Worm (Caenorhabditis elegans) whole organism, L4/young adult: ENCODE data around the gene K02E11.6.
"Not testable (repeated sequence)": the region's sequence is repeated elsewhere in the genome, so short reads cannot be mapped to it uniquely, and the experiment has no call there.

Experiments
- W03F9.2 ChIP-seq: fragments of 150-350 bp; optimal IDR thresholded peaks from 2 replicates; lab custom pipeline; 2014; ENCODE audit warnings: missing biosample characterization, missing genetic modification characterization
- dao-5 ChIP-seq: sonication (generic microtip); optimal IDR thresholded peaks from 2 replicates; lab custom pipeline; 2016; ENCODE audit warnings: missing genotype, missing genetic modification characterization, moderate library complexity, missing compliant biosample characterization
- him-1 ChIP-seq: sonication (generic microtip); optimal IDR thresholded peaks from 2 replicates; lab custom pipeline; 2016; ENCODE audit warnings: missing genotype, missing genetic modification reagents, missing genetic modification characterization, missing compliant biosample characterization

The K02E11.6 gene

ce11 chrV:14248025-14248424, 577 bp upstream of the K02E11.6 start, which contains the start of gene K02E11.4:
TSS of gene K02E11.4 (minus strand) at chrV:14248125.
- TF ChIP-seq him-1 (tag; lab: Kevin White, UChicago) (no peak), dao-5 (tag; lab: Kevin White, UChicago) (no peak), W03F9.2 (tag; lab: Kevin White, UChicago) (no peak)

ce11 chrV:14252025-14252424, 3.4 kb downstream of the K02E11.6 start, which contains the start of gene K02E11.5:
TSS of gene K02E11.5 (plus strand) at chrV:14252325.
- TF ChIP-seq him-1 (tag; lab: Kevin White, UChicago) (no peak), dao-5 (tag; lab: Kevin White, UChicago) (no peak), W03F9.2 (tag; lab: Kevin White, UChicago) (no peak)

ce11 chrV:14254221-14254620, 5.6 kb downstream of the K02E11.6 start, which contains the start of gene K02E11.7:
TSS of gene K02E11.7 (minus strand) at chrV:14254321.
- TF ChIP-seq W03F9.2 (tag; lab: Kevin White, UChicago) (no peak), him-1 (tag; lab: Kevin White, UChicago) (no peak), dao-5 (tag; lab: Kevin White, UChicago) (no peak)

ce11 chrV:14256813-14257212, 8.2 kb downstream of the K02E11.6 start, which contains the start of gene sre-8:
TSS of gene sre-8 (plus strand) at chrV:14257113.
- TF ChIP-seq dao-5 (tag; lab: Kevin White, UChicago) (no peak), W03F9.2 (tag; lab: Kevin White, UChicago) (no peak), him-1 (tag; lab: Kevin White, UChicago) (no peak)

- TF ChIP-seq W03F9.2 (tag; lab: Kevin White, UChicago) (no peak), him-1 (tag; lab: Kevin White, UChicago) (no peak), dao-5 (tag; lab: Kevin White, UChicago) (no peak)
Observed at ce11 chrV:14260831-14261230, 12.2 kb downstream of the K02E11.6 start, which contains the start of gene F40G12.2. TSS of gene F40G12.2 (minus strand) at chrV:14260931.

- TF ChIP-seq W03F9.2 (tag; lab: Kevin White, UChicago) = no peak
- TF ChIP-seq dao-5 (tag; lab: Kevin White, UChicago) = no peak
- TF ChIP-seq him-1 (tag; lab: Kevin White, UChicago) = no peak
Observed at ce11 chrV:14267326-14267942, 18.8 kb downstream of the K02E11.6 start.

- no peak for TF ChIP-seq W03F9.2 (tag; lab: Kevin White, UChicago)
- no peak for TF ChIP-seq him-1 (tag; lab: Kevin White, UChicago)
- TF ChIP-seq dao-5 (tag; lab: Kevin White, UChicago) = no peak
Observed at ce11 chrV:14268616-14269015, 20.0 kb downstream of the K02E11.6 start, which contains the start of gene F40G12.4. TSS of gene F40G12.4 (minus strand) at chrV:14268716.

ce11 chrV:14270729-14271128, 22.1 kb downstream of the K02E11.6 start, which contains the start of gene F40G12.5:
TSS of gene F40G12.5 (minus strand) at chrV:14270829.
- TF ChIP-seq dao-5 (tag; lab: Kevin White, UChicago) = no peak
- no peak for TF ChIP-seq him-1 (tag; lab: Kevin White, UChicago)
- no peak for TF ChIP-seq W03F9.2 (tag; lab: Kevin White, UChicago)

- TF ChIP-seq dao-5 (tag; lab: Kevin White, UChicago) = no peak
- no peak for TF ChIP-seq W03F9.2 (tag; lab: Kevin White, UChicago)
- TF ChIP-seq him-1 (tag; lab: Kevin White, UChicago) = no peak
Observed at ce11 chrV:14273019-14273418, 24.4 kb downstream of the K02E11.6 start, which contains the start of gene F40G12.6. TSS of gene F40G12.6 (minus strand) at chrV:14273119.

ce11 chrV:14274268-14274667, 25.7 kb downstream of the K02E11.6 start, which contains the start of gene F40G12.7:
TSS of gene F40G12.7 (plus strand) at chrV:14274568.
- TF ChIP-seq W03F9.2, him-1, dao-5 (tag; lab: Kevin White, UChicago): not testable (repeated sequence)

- TF ChIP-seq dao-5 (tag; lab: Kevin White, UChicago) (no peak), W03F9.2 (tag; lab: Kevin White, UChicago) (no peak), him-1 (tag; lab: Kevin White, UChicago) (no peak)
Observed at ce11 chrV:14279777-14280176, 31.2 kb downstream of the K02E11.6 start, which contains the start of gene srt-33. TSS of gene srt-33 (minus strand) at chrV:14279877.

ce11 chrV:14282222-14282709, 33.7 kb downstream of the K02E11.6 start, which contains the start of the genes srt-74 and F40G12.9:
TSS of gene srt-74 (minus strand) at chrV:14282322.
TSS of gene F40G12.9 (plus strand) at chrV:14282659.
- no peak for TF ChIP-seq him-1 (tag; lab: Kevin White, UChicago)
- no peak for TF ChIP-seq dao-5 (tag; lab: Kevin White, UChicago)
- no peak for TF ChIP-seq W03F9.2 (tag; lab: Kevin White, UChicago)

ce11 chrV:14283241-14283640, 34.6 kb downstream of the K02E11.6 start, which contains the start of gene F40G12.10:
TSS of gene F40G12.10 (plus strand) at chrV:14283541.
- TF ChIP-seq W03F9.2 (tag; lab: Kevin White, UChicago) (no peak), him-1 (tag; lab: Kevin White, UChicago) (no peak), dao-5 (tag; lab: Kevin White, UChicago) (no peak)
